Fruit fly (Drosophila melanogaster): ENCODE results near the gene BBS1.

Gene BBS1

DNA sequence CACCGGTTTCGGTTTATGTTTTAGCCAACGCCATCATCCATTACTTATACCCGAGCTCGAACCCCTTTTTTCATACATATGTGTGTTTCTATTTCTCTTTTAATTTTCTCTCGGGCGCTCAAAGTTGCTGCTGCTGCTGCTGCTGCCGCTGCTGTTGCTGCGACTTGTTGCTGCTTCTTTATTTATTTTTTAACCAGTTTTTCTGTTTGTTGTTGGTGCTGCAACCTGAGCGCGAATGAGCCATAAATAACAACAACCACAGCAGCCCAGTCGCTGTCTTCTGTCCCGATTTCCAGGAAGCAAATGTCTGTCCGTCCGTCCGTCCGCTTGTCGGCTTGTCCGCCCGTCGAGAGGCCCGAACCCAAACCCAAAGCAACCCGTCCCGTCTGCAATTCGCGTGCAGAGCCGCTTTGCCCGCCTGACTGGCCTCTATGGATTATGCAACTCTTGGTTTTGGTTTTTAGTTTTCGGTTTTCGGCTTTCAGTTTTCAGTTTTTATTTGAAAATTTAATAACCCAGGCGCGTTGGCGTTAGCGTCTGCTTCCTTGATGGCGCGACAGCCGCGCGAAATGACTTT, 12.0 kb downstream of the BBS1 start:
- TF ChIP-seq ss (GFP tag; optimal IDR thresholded peaks at IDR 0.05) (peak in 1 of 2 experiments; percentile 57), CG6792 (GFP tag; optimal IDR thresholded peaks at IDR 0.05) (no peak), CG8119 (GFP tag; IDR thresholded peaks at IDR 0.05) (no peak; the same call in 2 of the 3 replicates), dsx (GFP tag; optimal IDR thresholded peaks at IDR 0.05; ENCODE audit: poor library complexity, severe bottlenecking) (peak; percentile 17), spab (GFP tag; optimal IDR thresholded peaks at IDR 0.05) (no peak), CG6854 (GFP tag; optimal IDR thresholded peaks at IDR 0.05) (peak; percentile 51), CG3032 (tag; optimal IDR thresholded peaks at IDR 0.05) (no peak), Lpt (GFP tag; optimal IDR thresholded peaks at IDR 0.05) (peak; percentile 47), Eip75B (GFP tag; optimal IDR thresholded peaks at IDR 0.05) (no peak), Ets96B (tag; optimal IDR thresholded peaks at IDR 0.05) (no peak), Blimp-1 (GFP tag; optimal IDR thresholded peaks at IDR 0.05) (no peak), CG6276 (GFP tag; optimal IDR thresholded peaks at IDR 0.05) (no peak), CG6163 (GFP tag; IDR thresholded peaks at IDR 0.05) (0 out of 3 replicates have a peak, but pooled peaks have one; percentile 37), eg (GFP tag; IDR thresholded peaks at IDR 0.05) (0 out of 3 replicates have a peak, but pooled peaks have one; percentile 18), CG11762 (GFP tag; optimal IDR thresholded peaks at IDR 0.05; ENCODE audit: insufficient read depth) (no peak), vri (GFP tag; optimal IDR thresholded peaks at IDR 0.05) (peak; percentile 88)

DNA sequence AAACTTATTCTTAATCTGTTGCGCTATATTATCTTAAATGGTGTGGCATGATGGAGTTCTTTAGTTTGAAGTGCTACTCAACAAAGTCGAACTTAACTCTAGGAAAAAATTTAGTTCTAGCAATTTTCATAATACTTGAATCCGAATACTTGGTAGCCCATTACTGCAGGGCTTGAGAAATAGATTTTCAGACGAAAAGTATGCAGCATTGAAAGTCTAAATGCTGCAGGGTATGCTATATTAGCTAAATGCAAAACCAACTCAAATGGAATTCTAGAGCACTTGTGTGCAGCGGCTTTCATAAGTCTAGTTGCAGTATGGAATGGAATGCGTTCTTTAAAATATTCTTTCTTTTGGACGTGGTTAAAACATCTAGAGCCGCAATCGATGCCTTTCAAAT, 17.6 kb downstream of the BBS1 start:
- TF ChIP-seq net (GFP tag; optimal IDR thresholded peaks at IDR 0.05) (no peak), CG4318 (GFP tag; optimal IDR thresholded peaks at IDR 0.05) (no peak), fd85E (GFP tag; optimal IDR thresholded peaks at IDR 0.05) (no peak), Sox14 (GFP tag; optimal IDR thresholded peaks at IDR 0.05) (no peak), CG10631 (GFP tag; optimal IDR thresholded peaks at IDR 0.05) (no peak), Hr38 (GFP tag; optimal IDR thresholded peaks at IDR 0.05) (no peak), topi (GFP tag; optimal IDR thresholded peaks at IDR 0.05) (no peak), CG8632 (GFP tag; optimal IDR thresholded peaks at IDR 0.05) (no peak), esn (GFP tag; optimal IDR thresholded peaks at IDR 0.05) (no peak), Sox15 (GFP tag; optimal IDR thresholded peaks at IDR 0.05) (no peak), CG3919 (GFP tag; optimal IDR thresholded peaks at IDR 0.05) (no peak), Ets21C (GFP tag; optimal IDR thresholded peaks at IDR 0.05) (no peak), Met (GFP tag; optimal IDR thresholded peaks at IDR 0.05) (no peak)

DNA sequence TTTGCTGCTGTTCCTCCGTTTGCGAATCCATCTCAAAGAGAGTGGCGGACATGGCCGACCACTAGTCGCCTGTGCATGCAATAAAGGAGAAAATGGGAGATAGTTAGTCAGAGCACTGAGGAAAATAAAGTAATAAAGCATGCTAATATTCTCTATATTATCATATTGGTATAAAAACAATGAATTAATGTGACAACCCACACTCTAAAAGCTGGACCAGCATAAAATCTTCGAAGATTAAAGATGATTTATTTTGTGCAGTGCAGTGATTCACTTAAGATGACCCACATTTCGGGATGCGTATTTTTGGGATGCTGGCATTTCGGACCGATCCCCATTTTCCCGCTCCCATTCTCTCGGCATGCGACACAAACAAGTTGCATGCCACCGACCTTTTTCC, 22.1 kb downstream of the BBS1 start:
- TF ChIP-seq fkh (GFP tag; optimal IDR thresholded peaks at IDR 0.05) (no peak), CG3919 (GFP tag; optimal IDR thresholded peaks at IDR 0.05) (peak; percentile 59), CG8632 (GFP tag; optimal IDR thresholded peaks at IDR 0.05) (no peak), CG11294 (GFP tag; IDR thresholded peaks at IDR 0.05) (peak; percentile 43; the same call in 1 of the 2 replicates), CG8119 (GFP tag; IDR thresholded peaks at IDR 0.05) (peak; percentile 64; the same call in 2 of the 3 replicates), CG32006 (GFP tag; optimal IDR thresholded peaks at IDR 0.05) (peak; percentile 70), CG10631 (GFP tag; optimal IDR thresholded peaks at IDR 0.05) (no peak), spab (GFP tag; optimal IDR thresholded peaks at IDR 0.05) (no peak), fd59A (GFP tag; optimal IDR thresholded peaks at IDR 0.05) (no peak), topi (GFP tag; optimal IDR thresholded peaks at IDR 0.05) (no peak), CG8319 (GFP tag; optimal IDR thresholded peaks at IDR 0.05) (no peak), salr (GFP tag; optimal IDR thresholded peaks at IDR 0.05) (no peak), net (GFP tag; optimal IDR thresholded peaks at IDR 0.05) (peak; percentile 3), Ets96B (tag; optimal IDR thresholded peaks at IDR 0.05) (no peak), acj6 (GFP tag; optimal IDR thresholded peaks at IDR 0.05) (no peak), CG31627 (GFP tag; optimal IDR thresholded peaks at IDR 0.05) (no peak), Lpt (GFP tag; optimal IDR thresholded peaks at IDR 0.05) (peak; percentile 30), Hr38 (GFP tag; optimal IDR thresholded peaks at IDR 0.05) (no peak), CG7368 (GFP tag; optimal IDR thresholded peaks at IDR 0.05) (no peak), pdm3 (GFP tag; optimal IDR thresholded peaks at IDR 0.05) (no peak), CG4318 (GFP tag; optimal IDR thresholded peaks at IDR 0.05) (no peak), Hr39 (GFP tag; optimal IDR thresholded peaks at IDR 0.05) (no peak), OdsH (GFP tag; optimal IDR thresholded peaks at IDR 0.05) (no peak), CG11762 (GFP tag; optimal IDR thresholded peaks at IDR 0.05; ENCODE audit: insufficient read depth) (no peak), esn (GFP tag; optimal IDR thresholded peaks at IDR 0.05) (no peak), Blimp-1 (GFP tag; optimal IDR thresholded peaks at IDR 0.05) (no peak), CG15336 (GFP tag; IDR thresholded peaks at IDR 0.05) (peak; percentile 64), CG34406 (GFP tag; optimal IDR thresholded peaks at IDR 0.05) (no peak), ss (GFP tag; optimal IDR thresholded peaks at IDR 0.05) (no peak), cyc (GFP tag; optimal IDR thresholded peaks at IDR 0.05) (no peak), dsx (GFP tag; optimal IDR thresholded peaks at IDR 0.05; ENCODE audit: poor library complexity, severe bottlenecking) (no peak), achi (GFP tag; optimal IDR thresholded peaks at IDR 0.05) (no peak), vri (GFP tag; optimal IDR thresholded peaks at IDR 0.05) (no peak), CG6854 (GFP tag; optimal IDR thresholded peaks at IDR 0.05) (no peak), CG6276 (GFP tag; optimal IDR thresholded peaks at IDR 0.05) (peak; percentile 62)
